Fruit fly (Drosophila melanogaster): Measurements from ENCODE around the gene CG13998.

DNA sequence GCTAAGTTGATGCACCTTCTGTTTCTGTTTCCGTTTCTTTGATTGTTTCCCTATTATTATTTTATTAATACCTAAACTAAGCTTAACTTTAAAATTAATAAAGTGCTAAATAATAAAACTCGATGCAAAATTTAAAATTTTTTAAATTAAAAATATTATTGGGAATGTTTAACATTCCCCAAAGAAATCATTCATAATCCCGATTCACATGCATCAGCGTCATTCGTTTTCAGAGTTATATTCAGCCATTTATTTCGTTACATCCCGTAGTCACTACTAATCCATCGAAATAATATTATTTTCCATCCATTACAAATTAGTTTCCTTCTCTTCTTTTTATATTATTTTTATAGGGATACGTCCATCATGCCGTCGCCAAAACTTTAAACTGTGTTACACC is 9.1 kb downstream of the CG13998 start:
- TF ChIP-seq CG12605 (GFP tag; IDR thresholded peaks at IDR 0.05) (no peak), Pif1B (GFP tag; optimal IDR thresholded peaks at IDR 0.05) (no peak), CG32121 (GFP tag; IDR thresholded peaks at IDR 0.05) (no peak), CG9948 (tag; optimal IDR thresholded peaks at IDR 0.05) (no peak), gl (tag; optimal IDR thresholded peaks at IDR 0.05) (no peak), Pif1A (GFP tag; optimal IDR thresholded peaks at IDR 0.05) (no peak), rn (GFP tag; IDR thresholded peaks at IDR 0.05) (no peak), EcR (GFP tag; optimal IDR thresholded peaks at IDR 0.05) (no peak), CG34367 (tag; optimal IDR thresholded peaks at IDR 0.05) (no peak), D1 (tag; optimal IDR thresholded peaks at IDR 0.05) (no peak), Ets98B (GFP tag; IDR thresholded peaks at IDR 0.05) (no peak), CG17806 (tag; optimal IDR thresholded peaks at IDR 0.05) (no peak), CG8159 (tag; optimal IDR thresholded peaks at IDR 0.05) (no peak)
